Worm (Caenorhabditis elegans) whole organism, midembryonic: ENCODE measurements around the gene str-181.

Source experiments
- T22C8.4 ChIP-seq: fragments of 200-800 bp; sonication (Bioruptor generic); IDR thresholded peaks from 2 replicates; pipeline ENCODE4 v1.3.6; 2022; ENCODE audit warnings: missing genetic modification characterization, missing compliant biosample characterization
- cog-1 ChIP-seq: sonication (generic microtip); optimal IDR thresholded peaks from 2 replicates; lab custom pipeline; 2016; ENCODE audit warnings: missing genetic modification characterization, missing compliant biosample characterization
- flt-1 ChIP-seq: fragments of 200-800 bp; sonication (Bioruptor generic); IDR thresholded peaks from 2 replicates; pipeline ENCODE4 v1.3.6; 2022; ENCODE audit warnings: missing genetic modification characterization, missing compliant biosample characterization
- klf-2 ChIP-seq: fragments of 200-800 bp; sonication (Bioruptor generic); conservative IDR thresholded peaks from 2 replicates; pipeline ENCODE4 v1.3.6; 2022; ENCODE audit warnings: missing genetic modification reagents, missing genetic modification characterization, missing compliant biosample characterization
- med-1 ChIP-seq: sonication (generic microtip); optimal IDR thresholded peaks from 2 replicates; lab custom pipeline; 2017; ENCODE audit warnings: missing genetic modification characterization, mild to moderate bottlenecking, missing compliant biosample characterization, antibody characterized with exemption, missing genetic modification reagents; ENCODE audit not compliant: insufficient read depth
- ref-1 ChIP-seq: fragments of 200-800 bp; sonication (Bioruptor generic); conservative IDR thresholded peaks from 2 replicates; pipeline ENCODE4 v1.3.6; 2022; ENCODE audit warnings: missing genetic modification reagents, missing genetic modification characterization, missing compliant biosample characterization
- tab-1 ChIP-seq: fragments of 200-800 bp; sonication (Bioruptor generic); IDR thresholded peaks from 2 replicates; pipeline ENCODE4 v1.3.6; 2022; ENCODE audit warnings: missing genetic modification characterization, missing compliant biosample characterization
- ztf-23 ChIP-seq: fragments of 200-800 bp; sonication (Bioruptor generic); IDR thresholded peaks from 2 replicates; pipeline ENCODE4 v1.3.6; 2022; ENCODE audit warnings: missing genetic modification reagents, missing genetic modification characterization, missing compliant biosample characterization
- ztf-29 ChIP-seq: fragments of 200-800 bp; sonication (Bioruptor generic); IDR thresholded peaks from 2 replicates; pipeline ENCODE4 v1.3.6; 2022; ENCODE audit warnings: missing genetic modification reagents, missing genetic modification characterization, missing compliant biosample characterization

str-181 gene

DNA sequence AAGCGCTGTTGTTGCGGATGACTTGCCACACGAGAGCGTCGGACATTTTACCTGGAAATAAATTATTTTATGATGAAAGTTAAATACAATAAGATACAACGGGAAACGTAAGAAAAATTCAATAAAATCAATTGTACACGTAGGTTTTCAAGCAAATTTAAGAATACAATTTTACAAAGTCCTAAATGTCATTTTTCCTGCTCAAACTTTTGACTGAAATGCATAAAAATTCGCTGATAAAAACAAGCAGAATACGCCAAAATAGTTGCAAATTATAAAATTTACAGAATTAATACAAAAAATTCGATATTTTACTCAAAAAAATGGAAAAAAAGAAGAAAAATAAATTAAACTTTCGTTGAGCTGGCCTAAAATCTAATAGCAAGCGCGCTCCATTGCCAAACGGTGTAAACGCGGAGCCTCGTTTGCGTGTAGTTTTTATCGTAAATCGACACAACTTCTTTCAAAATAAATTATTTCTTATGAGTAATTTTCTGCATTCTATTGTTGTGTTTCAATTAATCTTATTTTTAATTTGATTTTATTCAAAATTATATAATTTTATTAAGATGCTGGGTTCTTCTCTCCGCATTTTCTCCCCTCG is 9.6 kb upstream of the str-181 start, which contains the start of the genes rpl-28 and mrpl-49:
Gene rpl-28 (minus strand): TSS at position 51 of the 604 bp plus-strand sequence.
Gene mrpl-49 (plus strand): TSS at position 570 of the 604 bp plus-strand sequence.
- TF ChIP-seq ztf-29 (no peak), ztf-23 (GFP tag; lab: Robert Waterston, UW) (peak; percentile 67), tab-1 (GFP tag; lab: Robert Waterston, UW) (no peak), flt-1 (GFP tag; lab: Robert Waterston, UW) (no peak), cog-1 (tag; lab: Kevin White, UChicago) (peak; percentile 60), klf-2 (GFP tag; lab: Robert Waterston, UW) (no peak)

DNA sequence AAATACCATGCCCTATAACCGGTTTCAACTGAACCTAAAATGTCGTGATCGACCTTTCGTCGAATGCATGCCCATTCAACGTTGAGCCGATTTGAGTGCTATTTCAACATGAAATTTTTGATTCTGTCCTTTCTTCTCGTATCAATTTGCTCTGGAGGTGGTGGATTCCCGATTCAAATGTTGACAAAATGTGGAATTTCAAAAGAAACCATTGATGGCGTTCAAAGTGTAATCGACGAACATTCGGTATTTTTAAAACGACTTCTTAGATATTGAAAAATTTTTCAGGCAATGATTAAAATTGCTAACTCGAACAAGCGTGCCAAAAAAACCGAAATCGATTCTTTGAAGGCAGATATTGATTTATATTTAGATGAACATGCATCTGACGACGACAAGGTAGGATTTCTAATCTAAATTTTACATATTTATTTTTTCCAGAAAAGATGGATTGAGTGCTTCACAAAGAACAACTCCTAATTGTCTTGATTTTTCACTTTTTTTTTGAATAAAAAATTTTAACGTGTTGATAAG is 8.6 kb upstream of the str-181 start, which contains the start of gene R11D1.13:
Gene R11D1.13 (plus strand): TSS at position 51 of the 534 bp plus-strand sequence.
- no peak for TF ChIP-seq T22C8.4
- TF ChIP-seq ztf-23 (GFP tag; lab: Robert Waterston, UW), result no peak
- TF ChIP-seq tab-1 (GFP tag; lab: Robert Waterston, UW), result no peak
- no peak for TF ChIP-seq med-1 (GFP tag; lab: Kevin White, UChicago)
- TF ChIP-seq flt-1 (GFP tag; lab: Robert Waterston, UW), result no peak
- no peak for TF ChIP-seq cog-1 (tag; lab: Kevin White, UChicago)
- TF ChIP-seq ref-1 (GFP tag; lab: Robert Waterston, UW), result no peak
- no peak for TF ChIP-seq klf-2 (GFP tag; lab: Robert Waterston, UW)
- TF ChIP-seq ztf-29, result no peak

DNA sequence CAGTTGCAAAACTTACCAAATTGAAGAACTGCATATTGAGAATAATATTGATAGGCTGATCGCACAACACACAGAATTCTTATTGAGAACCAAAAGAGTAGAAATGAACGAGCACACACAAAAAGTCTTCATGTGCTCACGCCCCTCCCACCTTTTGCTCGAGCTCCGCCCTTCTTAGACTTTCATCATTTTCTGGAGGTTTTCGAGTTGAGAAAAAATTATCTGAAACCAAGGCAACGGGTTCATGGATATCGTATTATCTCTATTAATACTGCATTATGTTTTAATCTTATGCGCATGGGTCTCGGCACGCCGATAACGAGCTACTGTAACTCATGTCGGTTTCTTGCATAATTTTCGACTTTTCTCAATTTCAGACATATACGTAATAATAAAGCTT is 7.4 kb upstream of the str-181 start, which contains the start of gene R11D1.12:
Gene R11D1.12 (minus strand): TSS at position 101 of the 400 bp plus-strand sequence.
- TF ChIP-seq klf-2 (GFP tag; lab: Robert Waterston, UW) (no peak), ztf-23 (GFP tag; lab: Robert Waterston, UW) (no peak), ztf-29 (no peak), cog-1 (tag; lab: Kevin White, UChicago) (no peak), tab-1 (GFP tag; lab: Robert Waterston, UW) (no peak)

DNA sequence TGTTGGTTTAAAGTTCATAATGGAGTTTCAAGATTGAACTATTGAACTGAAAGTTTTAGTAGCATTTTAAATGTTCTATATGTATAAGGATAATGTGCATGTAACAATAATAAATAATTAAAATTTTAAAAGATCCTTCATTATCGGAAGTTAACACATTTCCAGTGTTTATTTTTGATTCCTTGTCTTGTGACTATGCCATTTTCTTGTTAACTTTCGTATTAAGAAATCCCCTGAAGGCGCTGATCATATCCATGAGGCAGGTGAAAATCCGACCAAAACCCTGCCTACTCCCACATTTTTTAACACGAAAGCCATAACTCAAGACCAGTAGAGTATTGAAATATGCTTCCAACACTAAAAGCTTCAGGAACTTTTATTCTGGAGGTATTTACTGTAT is 1.2 kb upstream of the str-181 start, which contains the start of gene R11D1.7:
Gene R11D1.7 (plus strand): TSS at position 301 of the 400 bp plus-strand sequence.
- no peak for TF ChIP-seq cog-1 (tag; lab: Kevin White, UChicago)
- no peak for TF ChIP-seq T22C8.4
- TF ChIP-seq flt-1 (GFP tag; lab: Robert Waterston, UW), result no peak
- no peak for TF ChIP-seq med-1 (GFP tag; lab: Kevin White, UChicago)
- no peak for TF ChIP-seq tab-1 (GFP tag; lab: Robert Waterston, UW)
- no peak for TF ChIP-seq ztf-29
- TF ChIP-seq ztf-23 (GFP tag; lab: Robert Waterston, UW), result no peak
- TF ChIP-seq ref-1 (GFP tag; lab: Robert Waterston, UW), result no peak
- TF ChIP-seq klf-2 (GFP tag; lab: Robert Waterston, UW), result no peak

DNA sequence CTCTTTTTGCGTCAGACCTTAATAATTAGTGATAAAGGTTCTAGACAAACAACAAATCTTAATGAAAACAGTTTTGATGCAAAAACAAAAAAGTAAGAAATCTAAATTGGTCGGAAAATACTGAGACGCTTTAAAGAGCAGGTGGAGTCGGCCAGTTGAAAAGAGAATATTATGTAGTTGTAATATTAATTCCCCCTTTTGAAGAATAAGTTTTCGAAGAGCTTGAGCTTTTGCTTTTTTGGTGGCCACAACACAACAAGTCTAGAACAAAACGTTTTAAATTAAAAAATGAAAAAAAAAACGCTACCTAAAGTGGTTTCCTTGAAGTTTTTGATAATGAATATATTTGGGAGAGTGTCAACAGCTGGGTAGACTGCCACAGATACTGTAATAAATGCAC is 2.1 kb downstream of the str-181 start, which contains the start of gene str-178:
Gene str-178 (minus strand): TSS at position 101 of the 400 bp plus-strand sequence.
- no peak for TF ChIP-seq ztf-29
- TF ChIP-seq cog-1 (tag; lab: Kevin White, UChicago), result no peak
- TF ChIP-seq tab-1 (GFP tag; lab: Robert Waterston, UW), result no peak
- TF ChIP-seq ref-1 (GFP tag; lab: Robert Waterston, UW), result no peak
- TF ChIP-seq flt-1 (GFP tag; lab: Robert Waterston, UW), result no peak
- TF ChIP-seq klf-2 (GFP tag; lab: Robert Waterston, UW), result no peak
- no peak for TF ChIP-seq T22C8.4
- no peak for TF ChIP-seq med-1 (GFP tag; lab: Kevin White, UChicago)
- no peak for TF ChIP-seq ztf-23 (GFP tag; lab: Robert Waterston, UW)

DNA sequence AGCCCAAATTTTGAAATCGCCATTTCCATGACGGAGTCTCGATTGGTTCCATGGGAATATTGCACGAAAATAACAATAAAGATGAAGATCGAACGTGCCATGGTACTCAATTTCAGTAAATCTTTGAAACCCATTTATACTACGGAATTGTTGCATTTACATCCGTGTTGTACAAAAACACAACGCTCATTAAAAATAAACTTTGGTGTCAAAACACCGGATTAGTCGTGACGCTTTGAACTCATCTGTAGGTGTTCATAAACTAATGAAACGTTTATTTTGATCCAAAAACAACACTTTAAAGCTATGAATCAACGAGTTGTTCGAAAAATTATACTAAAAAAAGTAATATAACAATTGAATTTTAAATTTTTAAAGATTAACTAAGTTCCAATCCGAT is 4.4 kb downstream of the str-181 start, which contains the start of gene R11D1.4:
Gene R11D1.4 (minus strand): TSS at position 101 of the 400 bp plus-strand sequence.
- TF ChIP-seq tab-1 (GFP tag; lab: Robert Waterston, UW), result no peak
- no peak for TF ChIP-seq ztf-29
- no peak for TF ChIP-seq cog-1 (tag; lab: Kevin White, UChicago)
- no peak for TF ChIP-seq ztf-23 (GFP tag; lab: Robert Waterston, UW)
- TF ChIP-seq med-1 (GFP tag; lab: Kevin White, UChicago), result no peak
- TF ChIP-seq ref-1 (GFP tag; lab: Robert Waterston, UW), result no peak
- TF ChIP-seq T22C8.4, result no peak
- no peak for TF ChIP-seq klf-2 (GFP tag; lab: Robert Waterston, UW)
- no peak for TF ChIP-seq flt-1 (GFP tag; lab: Robert Waterston, UW)

DNA sequence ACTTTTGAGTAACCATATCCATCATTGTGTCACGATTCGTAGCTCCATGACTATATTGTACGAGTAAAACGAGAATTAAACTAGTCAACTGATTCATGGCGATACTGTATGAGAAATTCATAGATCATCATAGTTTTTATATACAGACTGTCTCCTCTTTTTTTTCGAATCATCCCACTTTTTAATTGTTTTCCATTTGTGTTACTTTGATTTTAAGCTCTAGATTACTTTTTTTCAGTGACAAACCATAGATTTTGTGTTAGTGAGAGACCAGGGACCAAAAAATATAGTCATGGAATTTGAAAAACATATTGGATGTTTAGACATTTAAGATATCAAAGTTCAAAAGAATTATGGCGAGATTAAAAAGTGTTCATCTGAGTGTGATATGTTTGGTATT is 6.5 kb downstream of the str-181 start, which contains the start of gene R11D1.3:
Gene R11D1.3 (minus strand): TSS at position 101 of the 400 bp plus-strand sequence.
- TF ChIP-seq cog-1 (tag; lab: Kevin White, UChicago) (no peak), tab-1 (GFP tag; lab: Robert Waterston, UW) (no peak)

DNA sequence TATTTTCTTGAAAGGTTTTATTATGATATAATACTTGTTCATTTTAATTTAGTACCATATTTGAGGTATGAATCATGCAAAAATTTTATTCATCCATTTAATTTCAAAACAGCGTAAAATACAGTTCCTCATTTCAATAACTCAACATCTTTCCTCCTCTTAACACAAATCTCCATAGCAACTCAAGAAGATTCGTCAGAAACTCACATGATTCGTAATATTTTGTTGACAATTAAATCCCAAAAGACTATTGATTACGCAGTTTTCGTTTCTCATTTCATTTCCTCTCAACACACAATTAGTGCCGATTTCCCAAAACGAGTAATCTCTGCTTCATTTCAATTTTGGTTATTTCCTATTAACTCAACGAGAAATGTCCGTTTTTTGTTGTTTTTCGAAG is 10.2 kb downstream of the str-181 start, which contains the start of gene R11D1.2:
Gene R11D1.2 (plus strand): TSS at position 301 of the 400 bp plus-strand sequence.
- no peak for TF ChIP-seq cog-1 (tag; lab: Kevin White, UChicago)
- TF ChIP-seq ztf-23 (GFP tag; lab: Robert Waterston, UW), result no peak
- no peak for TF ChIP-seq tab-1 (GFP tag; lab: Robert Waterston, UW)

DNA sequence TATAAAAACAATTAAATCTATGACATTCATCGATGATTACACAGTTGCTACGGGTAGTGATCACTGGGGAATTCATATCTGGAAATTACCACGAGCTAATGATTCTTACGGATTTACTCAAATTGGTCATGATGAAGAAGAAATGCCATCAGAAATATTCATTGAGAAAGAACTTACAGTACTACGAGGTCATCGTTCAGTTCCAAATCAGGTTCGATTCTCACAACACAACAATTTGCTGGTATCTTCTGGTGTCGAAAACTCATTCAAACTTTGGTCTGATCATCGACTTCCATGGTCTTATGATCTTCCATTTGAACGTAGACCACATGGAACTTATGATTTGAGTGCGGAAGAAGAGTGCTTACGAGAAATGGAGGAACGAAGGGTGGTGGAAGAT is 12.0 kb downstream of the str-181 start:
- TF ChIP-seq klf-2 (GFP tag; lab: Robert Waterston, UW) (no peak), ztf-29 (no peak), tab-1 (GFP tag; lab: Robert Waterston, UW) (no peak), flt-1 (GFP tag; lab: Robert Waterston, UW) (no peak), med-1 (GFP tag; lab: Kevin White, UChicago) (no peak), T22C8.4 (no peak)
